Worm (Caenorhabditis elegans): ENCODE measurements around the gene K06A4.2.

ce11 chrV:9516280-9516679, 32.3 kb downstream of the K06A4.2 start:
- TF ChIP-seq tlf-1 (GFP tag; optimal IDR thresholded peaks at IDR 0.05) (no peak), pha-4 (tag; optimal IDR thresholded peaks at IDR 0.05) (no peak), lin-26 (GFP tag; IDR thresholded peaks at IDR 0.05) (peak; percentile 65; the same call in 1 of the 2 replicates), B0035.1 (tag; optimal IDR thresholded peaks at IDR 0.05) (no peak)

All from whole organism, young adult.